Fruit fly (Drosophila melanogaster): Measurements from ENCODE around the gene CG34241.

Gene CG34241

dm6 chr3L:12111081-12111958, 16.5 kb upstream of the CG34241 start (continued):
- TF ChIP-seq CrebB (tag; optimal IDR thresholded peaks at IDR 0.05) (peak; percentile 45), CG3065 (GFP tag; optimal IDR thresholded peaks at IDR 0.05) (peak; percentile 54), sqz (GFP tag; optimal IDR thresholded peaks at IDR 0.05) (peak; percentile 59), ranshi (GFP tag; IDR thresholded peaks at IDR 0.05) (no peak), btn (GFP tag; optimal IDR thresholded peaks at IDR 0.05) (no peak), gcm2 (GFP tag; optimal IDR thresholded peaks at IDR 0.05) (no peak), Sry-δ (GFP tag; optimal IDR thresholded peaks at IDR 0.05) (no peak), Ada2b (GFP tag; IDR thresholded peaks at IDR 0.05) (no peak; the same call in 1 of the 2 replicates), CG9609 (GFP tag; optimal IDR thresholded peaks at IDR 0.05) (peak; percentile 27), CG1529 (GFP tag; optimal IDR thresholded peaks at IDR 0.05) (peak; percentile 11), nmo (GFP tag; optimal IDR thresholded peaks at IDR 0.05) (peak; percentile 96), az2 (GFP tag; optimal IDR thresholded peaks at IDR 0.05) (peak; percentile 64), Nf-YA (GFP tag; IDR thresholded peaks at IDR 0.05) (no peak), fd3F (GFP tag; optimal IDR thresholded peaks at IDR 0.05) (peak; percentile 81), CG6683 (GFP tag; optimal IDR thresholded peaks at IDR 0.05) (peak; percentile 71), HmgZ (tag; optimal IDR thresholded peaks at IDR 0.05) (peak; percentile 21), Pdp1 (GFP tag; optimal IDR thresholded peaks at IDR 0.05) (peak in 1 of 2 experiments; percentile 29), CG33213 (GFP tag; optimal IDR thresholded peaks at IDR 0.05) (no peak), dpn (GFP tag; optimal IDR thresholded peaks at IDR 0.05) (peak in 1 of 2 experiments; percentile 68), exex (tag; optimal IDR thresholded peaks at IDR 0.05) (peak; percentile 60), gcm (GFP tag; optimal IDR thresholded peaks at IDR 0.05) (peak; percentile 88), Camta (GFP tag; optimal IDR thresholded peaks at IDR 0.05) (no peak), CG6689 (GFP tag; IDR thresholded peaks at IDR 0.05) (peak; percentile 85), NfI (GFP tag; optimal IDR thresholded peaks at IDR 0.05) (peak; percentile 64), CG3407 (GFP tag; optimal IDR thresholded peaks at IDR 0.05) (peak; percentile 57), slbo (GFP tag; IDR thresholded peaks at IDR 0.05) (peak; percentile 74), lbe (GFP tag; optimal IDR thresholded peaks at IDR 0.05) (no peak), Adf1 (GFP tag; IDR thresholded peaks at IDR 0.05) (no peak), da (GFP tag; optimal IDR thresholded peaks at IDR 0.05) (no peak), ac (GFP tag; optimal IDR thresholded peaks at IDR 0.05) (no peak), CG15011 (GFP tag; optimal IDR thresholded peaks at IDR 0.05) (no peak), Neu2 (GFP tag; optimal IDR thresholded peaks at IDR 0.05; ENCODE audit: borderline replicate concordance) (no peak), gsb-n (tag; optimal IDR thresholded peaks at IDR 0.05) (peak; percentile 88), ara (GFP tag; IDR thresholded peaks at IDR 0.05) (peak; percentile 27; the same call in 1 of the 2 replicates), CG10565 (GFP tag; optimal IDR thresholded peaks at IDR 0.05) (no peak), CG17912 (GFP tag; optimal IDR thresholded peaks at IDR 0.05) (no peak), CG8388 (GFP tag; optimal IDR thresholded peaks at IDR 0.05) (peak; percentile 85), otp (GFP tag; IDR thresholded peaks at IDR 0.05) (no peak), CG9215 (GFP tag; IDR thresholded peaks at IDR 0.05) (no peak), Atf6 (GFP tag; IDR thresholded peaks at IDR 0.05) (peak; percentile 44; the same call in 1 of the 2 replicates), CG10543 (GFP tag; optimal IDR thresholded peaks at IDR 0.05) (no peak), ftz-f1 (GFP tag; optimal IDR thresholded peaks at IDR 0.05) (no peak), Trl (optimal IDR thresholded peaks at IDR 0.05) (peak; percentile 53 to 75), Trl (GFP tag; optimal IDR thresholded peaks at IDR 0.05) (peak; percentile 25), CG17612 (GFP tag; IDR thresholded peaks at IDR 0.05) (no peak), Asciz (GFP tag; optimal IDR thresholded peaks at IDR 0.05) (peak; percentile 83), zf30C (GFP tag; optimal IDR thresholded peaks at IDR 0.05) (peak; percentile 71), CG2712 (tag; optimal IDR thresholded peaks at IDR 0.05) (peak; percentile 97), CG31441 (GFP tag; IDR thresholded peaks at IDR 0.05) (peak; percentile 96)
